Worm (Caenorhabditis elegans) whole organism, L2 larva: ENCODE data around the gene R12B2.13.
A peak's percentile ranks its signal among the peaks of the same experiment; 100 is the strongest.

Source experiments
- F13H6.1 ChIP-seq: sonication (generic microtip); optimal IDR thresholded peaks from 2 replicates; lab custom pipeline; 2016; ENCODE audit warnings: missing genetic modification characterization, missing compliant biosample characterization
- R02D3.7 ChIP-seq: fragments of 150-350 bp; optimal IDR thresholded peaks from 2 replicates; lab custom pipeline; 2014; ENCODE audit warnings: missing biosample characterization, missing genetic modification characterization
- alr-1 ChIP-seq: fragments of 150-350 bp; optimal IDR thresholded peaks from 2 replicates; lab custom pipeline; 2014; ENCODE audit warnings: missing biosample characterization, missing genetic modification characterization
- aly-2 ChIP-seq: fragments of 150-350 bp; optimal IDR thresholded peaks from 2 replicates; lab custom pipeline; 2014; ENCODE audit warnings: missing biosample characterization, missing genetic modification characterization
- ama-1 ChIP-seq: fragments of 150-350 bp; optimal IDR thresholded peaks from 2 replicates; lab custom pipeline; 2018; ENCODE audit warnings: inconsistent platforms
- ceh-16 ChIP-seq: fragments of 150-350 bp; optimal IDR thresholded peaks from 2 replicates; lab custom pipeline; 2014; ENCODE audit warnings: missing biosample characterization, missing genetic modification characterization
- ceh-82 ChIP-seq: fragments of 150-350 bp; optimal IDR thresholded peaks from 2 replicates; lab custom pipeline; 2014; ENCODE audit warnings: missing biosample characterization, missing genetic modification characterization
- dmd-4 ChIP-seq: sonication (generic microtip); optimal IDR thresholded peaks from 2 replicates; lab custom pipeline; 2017; ENCODE audit warnings: missing biosample characterization, missing genetic modification characterization
- egl-27 ChIP-seq: sonication (generic microtip); optimal IDR thresholded peaks from 3 replicates; lab custom pipeline; 2017; ENCODE audit warnings: missing biosample characterization, missing genetic modification reagents, missing genetic modification characterization
- elt-1 ChIP-seq: fragments of 150-350 bp; optimal IDR thresholded peaks from 2 replicates; lab custom pipeline; 2014; ENCODE audit warnings: missing biosample characterization, missing genetic modification characterization
- elt-3 ChIP-seq: sonication (generic microtip); optimal IDR thresholded peaks from 2 replicates; lab custom pipeline; 2017; ENCODE audit warnings: missing biosample characterization, missing genetic modification characterization
- fos-1 ChIP-seq: fragments of 150-350 bp; optimal IDR thresholded peaks from 2 replicates; lab custom pipeline; 2014; ENCODE audit warnings: missing biosample characterization, missing genetic modification characterization
- gmeb-1 ChIP-seq: fragments of 150-350 bp; optimal IDR thresholded peaks from 2 replicates; lab custom pipeline; 2014; ENCODE audit warnings: missing biosample characterization, missing genetic modification characterization
- lin-11 ChIP-seq: fragments of 150-350 bp; sonication (generic microtip); optimal IDR thresholded peaks from 2 replicates; lab custom pipeline; 2014; ENCODE audit warnings: missing biosample characterization, missing genetic modification characterization, inconsistent platforms, mixed read lengths
- lin-13 ChIP-seq: fragments of 150-350 bp; optimal IDR thresholded peaks from 2 replicates; lab custom pipeline; 2014; ENCODE audit warnings: missing biosample characterization, missing genetic modification reagents, missing genetic modification characterization
- lin-39 ChIP-seq: fragments of 150-350 bp; optimal IDR thresholded peaks from 2 replicates; lab custom pipeline; 2014; ENCODE audit warnings: missing biosample characterization, missing genetic modification reagents, missing genetic modification characterization
- lsy-2 ChIP-seq, 2 experiments: fragments of 150-350 bp in 1 of 2; sonication (generic microtip) in 1 of 2; optimal IDR thresholded peaks; 2 replicates each; lab custom pipeline; 2014 to 2017; ENCODE audit warnings: missing biosample characterization in 2 of 2, missing genetic modification characterization in 2 of 2
- mab-5 ChIP-seq: fragments of 150-350 bp; optimal IDR thresholded peaks from 2 replicates; lab custom pipeline; 2014; ENCODE audit warnings: missing biosample characterization, missing genetic modification characterization
- mbf-1 ChIP-seq: sonication (generic microtip); optimal IDR thresholded peaks from 2 replicates; lab custom pipeline; 2017; ENCODE audit warnings: missing biosample characterization, missing genetic modification characterization
- mdl-1 ChIP-seq, 2 experiments: fragments of 150-350 bp in 1 of 2; sonication (generic microtip) in 1 of 2; optimal IDR thresholded peaks; 2 replicates each; lab custom pipeline; 2017; ENCODE audit warnings: missing biosample characterization in 2 of 2, missing genetic modification characterization in 2 of 2
- nhr-10 ChIP-seq: sonication (generic microtip); optimal IDR thresholded peaks from 2 replicates; lab custom pipeline; 2017; ENCODE audit warnings: missing biosample characterization, missing genetic modification characterization
- nhr-12 ChIP-seq: fragments of 150-350 bp; optimal IDR thresholded peaks from 2 replicates; lab custom pipeline; 2014; ENCODE audit warnings: missing biosample characterization, missing genetic modification characterization
- nhr-129 ChIP-seq: fragments of 150-350 bp; optimal IDR thresholded peaks from 2 replicates; lab custom pipeline; 2014; ENCODE audit warnings: missing biosample characterization, missing genetic modification characterization
- nhr-21 ChIP-seq: fragments of 150-350 bp; optimal IDR thresholded peaks from 2 replicates; lab custom pipeline; 2014; ENCODE audit warnings: missing biosample characterization, missing genetic modification characterization
- nhr-23 ChIP-seq: fragments of 150-350 bp; optimal IDR thresholded peaks from 2 replicates; lab custom pipeline; 2014; ENCODE audit warnings: missing biosample characterization, missing genetic modification reagents, missing genetic modification characterization
- nhr-25 ChIP-seq: fragments of 150-350 bp; sonication (generic microtip); optimal IDR thresholded peaks from 3 replicates; lab custom pipeline; 2014; ENCODE audit warnings: missing biosample characterization, missing genetic modification characterization
- nhr-77 ChIP-seq: fragments of 150-350 bp; optimal IDR thresholded peaks from 2 replicates; lab custom pipeline; 2014; ENCODE audit warnings: missing biosample characterization, missing genetic modification characterization
- peb-1 ChIP-seq: fragments of 150-350 bp; optimal IDR thresholded peaks from 2 replicates; lab custom pipeline; 2014; ENCODE audit warnings: missing biosample characterization, missing genetic modification characterization
- sem-4 ChIP-seq: fragments of 150-350 bp; optimal IDR thresholded peaks from 2 replicates; lab custom pipeline; 2014; ENCODE audit warnings: missing biosample characterization, missing genetic modification reagents, missing genetic modification characterization
- skn-1 ChIP-seq: sonication (generic microtip); optimal IDR thresholded peaks from 2 replicates; lab custom pipeline; 2017; ENCODE audit warnings: missing biosample characterization, missing genetic modification characterization
- sma-3 ChIP-seq: sonication (generic microtip); optimal IDR thresholded peaks from 2 replicates; lab custom pipeline; 2016; ENCODE audit warnings: missing genetic modification reagents, missing genetic modification characterization, missing compliant biosample characterization
- sma-9 ChIP-seq, 2 experiments: fragments of 150-350 bp in 1 of 2; sonication (generic microtip) in 1 of 2; optimal IDR thresholded peaks; 2 replicates each; lab custom pipeline; 2014 to 2016; ENCODE audit warnings: missing genetic modification characterization in 2 of 2, mild to moderate bottlenecking in 1 of 2, missing biosample characterization in 1 of 2, missing compliant biosample characterization in 1 of 2, missing genetic modification reagents in 1 of 2, moderate library complexity in 1 of 2
- unc-39 ChIP-seq: fragments of 150-350 bp; optimal IDR thresholded peaks from 2 replicates; lab custom pipeline; 2014; ENCODE audit warnings: missing biosample characterization, missing genetic modification characterization
- unc-55 ChIP-seq: fragments of 150-350 bp; sonication (generic microtip); optimal IDR thresholded peaks from 3 replicates; lab custom pipeline; 2014; ENCODE audit warnings: missing biosample characterization, missing genetic modification reagents, missing genetic modification characterization
- unc-62 ChIP-seq: fragments of 150-350 bp; optimal IDR thresholded peaks from 2 replicates; lab custom pipeline; 2014; ENCODE audit warnings: missing biosample characterization, missing genetic modification reagents, missing genetic modification characterization
- zag-1 ChIP-seq: fragments of 150-350 bp; optimal IDR thresholded peaks from 2 replicates; lab custom pipeline; 2014; ENCODE audit warnings: missing biosample characterization, missing genetic modification characterization
- ztf-1 ChIP-seq: fragments of 200-800 bp; sonication (Bioruptor generic); conservative IDR thresholded peaks from 2 replicates; pipeline ENCODE4 v1.3.6; 2022; ENCODE audit warnings: missing genetic modification characterization, missing compliant biosample characterization
- ztf-4 ChIP-seq: fragments of 150-350 bp; optimal IDR thresholded peaks from 2 replicates; lab custom pipeline; 2014; ENCODE audit warnings: missing biosample characterization, missing genetic modification characterization

R12B2.13 gene

ce11 chrIII:5815932-5816331, 17.3 kb downstream of the R12B2.13 start, which contains the start of gene sma-4:
Gene sma-4, plus strand, starts transcription at chrIII:5816232.
- no peak for TF ChIP-seq nhr-77 (tag; lab: Kevin White, UChicago)
- TF ChIP-seq ama-1 (lab: Kevin White, UChicago): no peak
- no peak for TF ChIP-seq ztf-1
- TF ChIP-seq ztf-4 (tag; lab: Kevin White, UChicago): no peak
- TF ChIP-seq nhr-10 (tag; lab: Kevin White, UChicago): no peak
- no peak for TF ChIP-seq unc-55 (GFP tag; lab: Kevin White, UChicago)
- no peak for TF ChIP-seq lin-13 (GFP tag; lab: Kevin White, UChicago)
- TF ChIP-seq elt-1 (tag; lab: Kevin White, UChicago): no peak
- no peak for TF ChIP-seq gmeb-1 (tag; lab: Kevin White, UChicago)
- no peak for TF ChIP-seq mbf-1
- no peak for TF ChIP-seq F13H6.1
- no peak for TF ChIP-seq sma-9 (GFP tag; optimal IDR thresholded peaks at IDR 0.05; lab: Kevin White, UChicago)
- no peak for TF ChIP-seq sma-9 (tag; optimal IDR thresholded peaks at IDR 0.05; lab: Kevin White, UChicago)
- no peak for TF ChIP-seq nhr-129 (tag; lab: Kevin White, UChicago)
- TF ChIP-seq aly-2 (tag; lab: Kevin White, UChicago): no peak
- TF ChIP-seq alr-1: no peak
- TF ChIP-seq mdl-1 (tag; optimal IDR thresholded peaks at IDR 0.05; lab: Kevin White, UChicago): no peak
- TF ChIP-seq lsy-2 (tag; optimal IDR thresholded peaks at IDR 0.05; lab: Kevin White, UChicago): no peak
- no peak for TF ChIP-seq peb-1 (tag; lab: Kevin White, UChicago)
- TF ChIP-seq nhr-23 (tag; lab: Kevin White, UChicago): no peak

DNA sequence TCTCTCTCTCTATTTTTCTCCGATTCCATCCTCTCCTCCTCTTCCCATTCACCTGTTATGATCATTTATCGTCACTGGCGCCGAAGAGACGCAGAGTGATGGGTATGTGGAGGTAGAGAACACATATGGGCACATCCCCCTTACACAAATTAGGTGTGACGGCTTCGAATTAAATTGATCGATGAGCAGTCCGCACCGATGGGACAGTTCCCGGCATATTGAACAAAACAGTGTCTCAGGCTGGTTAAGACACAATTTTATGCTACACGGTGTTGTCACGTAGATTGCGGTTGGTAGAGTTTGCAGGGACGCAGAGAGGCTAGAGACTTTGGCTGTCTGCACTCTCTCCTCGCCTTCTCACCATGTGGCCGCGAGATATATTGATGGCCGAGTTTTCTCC, 18.5 kb downstream of the R12B2.13 start, which contains the start of gene R12B2.7:
Gene R12B2.7 (plus strand): TSS at position 247 of the 400 bp plus-strand sequence.
- no peak for TF ChIP-seq sem-4
- TF ChIP-seq unc-39 (tag; lab: Kevin White, UChicago): no peak
- no peak for TF ChIP-seq nhr-23 (tag; lab: Kevin White, UChicago)
- TF ChIP-seq F13H6.1: peak; percentile 11
- no peak for TF ChIP-seq ceh-16 (tag; lab: Kevin White, UChicago)
- no peak for TF ChIP-seq nhr-10 (tag; lab: Kevin White, UChicago)
- TF ChIP-seq skn-1: no peak
- TF ChIP-seq sma-3: peak; percentile 34
- TF ChIP-seq ztf-1: no peak
- TF ChIP-seq R02D3.7 (tag; lab: Kevin White, UChicago): no peak
- no peak for TF ChIP-seq dmd-4 (tag; lab: Kevin White, UChicago)
- TF ChIP-seq ceh-82 (tag; lab: Kevin White, UChicago): no peak
- no peak for TF ChIP-seq egl-27 (tag; lab: Kevin White, UChicago)
- TF ChIP-seq sma-9 (GFP tag; optimal IDR thresholded peaks at IDR 0.05; lab: Kevin White, UChicago): peak; percentile 48
- TF ChIP-seq sma-9 (tag; optimal IDR thresholded peaks at IDR 0.05; lab: Kevin White, UChicago): no peak
- no peak for TF ChIP-seq unc-62 (GFP tag; lab: Kevin White, UChicago)
- peak; percentile 15 for TF ChIP-seq nhr-21
- no peak for TF ChIP-seq nhr-12 (tag; lab: Kevin White, UChicago)
- peak; percentile 6 for TF ChIP-seq nhr-25 (tag; lab: Kevin White, UChicago)
- no peak for TF ChIP-seq elt-3 (tag; lab: Kevin White, UChicago)
- TF ChIP-seq lin-39 (tag; lab: Kevin White, UChicago): no peak
- no peak for TF ChIP-seq elt-1 (tag; lab: Kevin White, UChicago)

ce11 chrIII:5814098-5814497, 19.2 kb downstream of the R12B2.13 start:
- TF ChIP-seq nhr-25 (tag; lab: Kevin White, UChicago) (no peak), mab-5 (tag; lab: Kevin White, UChicago) (no peak), fos-1 (peak; percentile 25), lin-11 (tag; lab: Kevin White, UChicago) (no peak), peb-1 (tag; lab: Kevin White, UChicago) (no peak), sma-9 (GFP tag; optimal IDR thresholded peaks at IDR 0.05; lab: Kevin White, UChicago) (peak; percentile 64), sma-9 (tag; optimal IDR thresholded peaks at IDR 0.05; lab: Kevin White, UChicago) (no peak), unc-39 (tag; lab: Kevin White, UChicago) (no peak), skn-1 (no peak), zag-1 (tag; lab: Kevin White, UChicago) (no peak), alr-1 (no peak), F13H6.1 (no peak), aly-2 (tag; lab: Kevin White, UChicago) (no peak), ceh-16 (tag; lab: Kevin White, UChicago) (no peak), mbf-1 (no peak), elt-3 (tag; lab: Kevin White, UChicago) (no peak), egl-27 (tag; lab: Kevin White, UChicago) (no peak), ztf-4 (tag; lab: Kevin White, UChicago) (no peak)
